Fruit fly (Drosophila melanogaster): ENCODE data around the gene CG43923.

CG43923 gene

DNA sequence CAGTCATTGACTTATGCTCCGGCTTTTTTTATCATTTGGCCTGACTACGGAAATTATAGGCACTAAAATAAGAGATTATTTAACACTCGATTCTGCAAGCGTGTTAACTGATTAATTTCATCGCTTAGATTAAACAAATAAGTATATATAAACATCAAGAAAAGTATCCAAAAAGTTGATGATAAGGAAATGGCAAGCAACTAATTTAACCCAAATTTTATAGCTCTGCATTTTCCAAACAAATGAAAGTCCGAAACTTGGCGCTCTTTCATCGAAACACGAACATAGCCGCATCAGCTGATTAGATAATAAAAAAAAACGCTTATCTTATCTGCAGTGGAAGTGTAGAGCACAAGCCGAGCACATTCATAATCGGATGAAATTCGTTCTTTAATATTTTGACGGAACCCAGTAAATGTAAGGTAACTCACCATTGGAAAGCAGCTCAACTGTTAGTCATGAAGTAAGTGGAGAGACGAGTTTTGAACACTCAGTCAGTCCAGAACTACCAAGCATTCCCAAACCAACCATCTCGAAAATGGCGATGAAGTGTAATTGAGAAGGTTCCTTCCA lies 46.2 kb downstream of the CG43923 start, which contains the start of gene CG18480 (continued):
- no peak for TF ChIP-seq CG30403 (GFP tag; optimal IDR thresholded peaks at IDR 0.05)
- TF ChIP-seq inv (GFP tag; IDR thresholded peaks at IDR 0.05; ENCODE audit: partially characterized antibody): no peak
- 0 out of 2 replicates have a peak, but pooled peaks have one; percentile 16 for TF ChIP-seq CG11696 (GFP tag; IDR thresholded peaks at IDR 0.05)
- no peak for TF ChIP-seq MBD-R2 (GFP tag; IDR thresholded peaks at IDR 0.05)
- no peak for TF ChIP-seq gcm (GFP tag; optimal IDR thresholded peaks at IDR 0.05)
- no peak for TF ChIP-seq rib (GFP tag; IDR thresholded peaks at IDR 0.05)
- TF ChIP-seq trh (GFP tag; optimal IDR thresholded peaks at IDR 0.05): no peak
- no peak for TF ChIP-seq CG18764 (GFP tag; optimal IDR thresholded peaks at IDR 0.05)
- TF ChIP-seq tll (GFP tag; optimal IDR thresholded peaks at IDR 0.05): no peak
- no peak for TF ChIP-seq Kr (GFP tag; optimal IDR thresholded peaks at IDR 0.05)
- no peak for TF ChIP-seq Dek (tag; optimal IDR thresholded peaks at IDR 0.05)
- TF ChIP-seq HLH4C (GFP tag; IDR thresholded peaks at IDR 0.05; ENCODE audit: partially characterized antibody): no peak
- TF ChIP-seq tio (GFP tag; optimal IDR thresholded peaks at IDR 0.05): no peak
- peak; percentile 20; the same call in 1 of the 3 replicates for TF ChIP-seq tgo (GFP tag; IDR thresholded peaks at IDR 0.05)
- TF ChIP-seq CG34422 (GFP tag; IDR thresholded peaks at IDR 0.05): no peak
- no peak for TF ChIP-seq bowl (GFP tag; IDR thresholded peaks at IDR 0.05)
- no peak for TF ChIP-seq CG31388 (GFP tag; optimal IDR thresholded peaks at IDR 0.05)
- peak; percentile 19 for TF ChIP-seq CG11398 (GFP tag; optimal IDR thresholded peaks at IDR 0.05)
- no peak for TF ChIP-seq CG11093 (GFP tag; IDR thresholded peaks at IDR 0.05)
- TF ChIP-seq BEAF-32 (GFP tag; optimal IDR thresholded peaks at IDR 0.05): no peak
- peak; percentile 42 for TF ChIP-seq B-H2 (GFP tag; optimal IDR thresholded peaks at IDR 0.05)
- TF ChIP-seq corto (GFP tag; optimal IDR thresholded peaks at IDR 0.05): no peak
- TF ChIP-seq croc (GFP tag; conservative IDR thresholded peaks at IDR 0.05): no peak
- TF ChIP-seq ara (GFP tag; IDR thresholded peaks at IDR 0.05): no peak
- no peak for TF ChIP-seq gfzf (GFP tag; optimal IDR thresholded peaks at IDR 0.05)
- TF ChIP-seq CG18619 (GFP tag; optimal IDR thresholded peaks at IDR 0.05): peak; percentile 28
- peak; percentile 57 for TF ChIP-seq CG12769 (tag; optimal IDR thresholded peaks at IDR 0.05)
- no peak for TF ChIP-seq kah (GFP tag; optimal IDR thresholded peaks at IDR 0.05)
- TF ChIP-seq CG8924 (tag; optimal IDR thresholded peaks at IDR 0.05): no peak
- TF ChIP-seq sima (GFP tag; optimal IDR thresholded peaks at IDR 0.05): no peak
- no peak for TF ChIP-seq CG13424 (tag; optimal IDR thresholded peaks at IDR 0.05)
- TF ChIP-seq CG15269 (tag; optimal IDR thresholded peaks at IDR 0.05): peak; percentile 64
- no peak for TF ChIP-seq fd102C (GFP tag; optimal IDR thresholded peaks at IDR 0.05)
- no peak for TF ChIP-seq abd-A (tag; optimal IDR thresholded peaks at IDR 0.05)
- no peak for TF ChIP-seq nom (GFP tag; optimal IDR thresholded peaks at IDR 0.05)
- no peak for TF ChIP-seq Hr39 (optimal IDR thresholded peaks at IDR 0.05)
- TF ChIP-seq bsh (GFP tag; optimal IDR thresholded peaks at IDR 0.05): no peak
- peak; percentile 41 for TF ChIP-seq shn (GFP tag; optimal IDR thresholded peaks at IDR 0.05)
- TF ChIP-seq Six4 (GFP tag; optimal IDR thresholded peaks at IDR 0.05): no peak
- peak; percentile 2 for TF ChIP-seq dm (GFP tag; optimal IDR thresholded peaks at IDR 0.05)
- no peak for TF ChIP-seq CG10959 (GFP tag; IDR thresholded peaks at IDR 0.05)
- peak; percentile 30 for TF ChIP-seq Sox102F (GFP tag; optimal IDR thresholded peaks at IDR 0.05)
- no peak for TF ChIP-seq psq (GFP tag; optimal IDR thresholded peaks at IDR 0.05)
- no peak for TF ChIP-seq en (GFP tag; optimal IDR thresholded peaks at IDR 0.05)
- TF ChIP-seq Oli (tag; optimal IDR thresholded peaks at IDR 0.05): no peak
- no peak for TF ChIP-seq CG1832 (GFP tag; optimal IDR thresholded peaks at IDR 0.05)
- peak; percentile 42 for TF ChIP-seq Dip3 (GFP tag; optimal IDR thresholded peaks at IDR 0.05)
- TF ChIP-seq CG6689 (GFP tag; IDR thresholded peaks at IDR 0.05): no peak
- 0 out of 2 replicates have a peak, but pooled peaks have one; percentile 18 for TF ChIP-seq CG5953 (GFP tag; IDR thresholded peaks at IDR 0.05)
- TF ChIP-seq CG4617 (GFP tag; optimal IDR thresholded peaks at IDR 0.05; ENCODE audit: borderline replicate concordance): no peak
- TF ChIP-seq stc (GFP tag; IDR thresholded peaks at IDR 0.05): no peak

All from whole organism, embryonic.